Worm (Caenorhabditis elegans) whole organism, mixed stage, embryonic: Measurements from ENCODE around the gene F54D12.8.

Experiments used
- bed-3 ChIP-seq: fragments of 200-800 bp; sonication (Bioruptor generic); optimal IDR thresholded peaks from 3 replicates; lab custom pipeline; 2018; ENCODE audit warnings: mild to moderate bottlenecking, missing genetic modification characterization, moderate library complexity, missing compliant biosample characterization
- blmp-1 ChIP-seq: fragments of 150-350 bp; optimal IDR thresholded peaks from 2 replicates; lab custom pipeline; 2014; ENCODE audit warnings: missing biosample characterization, missing genetic modification characterization
- ceh-39 ChIP-seq: fragments of 150-350 bp; optimal IDR thresholded peaks from 2 replicates; lab custom pipeline; 2014; ENCODE audit warnings: missing biosample characterization, missing genetic modification characterization
- ceh-43 ChIP-seq: fragments of 200-800 bp; sonication (Bioruptor generic); optimal IDR thresholded peaks from 2 replicates; lab custom pipeline; 2018; ENCODE audit warnings: mild to moderate bottlenecking, missing genetic modification characterization, moderate library complexity, missing compliant biosample characterization
- ceh-83 ChIP-seq: fragments of 200-800 bp; sonication (Bioruptor generic); optimal IDR thresholded peaks from 2 replicates; lab custom pipeline; 2018; ENCODE audit warnings: mild to moderate bottlenecking, missing genetic modification characterization, missing compliant biosample characterization
- ces-1 ChIP-seq: fragments of 150-350 bp; optimal IDR thresholded peaks from 2 replicates; lab custom pipeline; 2014; ENCODE audit warnings: missing biosample characterization, missing genetic modification reagents, missing genetic modification characterization
- cnd-1 ChIP-seq: fragments of 200-800 bp; sonication (Bioruptor generic); optimal IDR thresholded peaks from 2 replicates; lab custom pipeline; 2018; ENCODE audit warnings: mild to moderate bottlenecking, missing genetic modification characterization, missing compliant biosample characterization
- drap-1 ChIP-seq: fragments of 200-800 bp; sonication (Bioruptor generic); optimal IDR thresholded peaks from 3 replicates; lab custom pipeline; 2018; ENCODE audit warnings: mild to moderate bottlenecking, missing genetic modification characterization, missing compliant biosample characterization
- elt-1 ChIP-seq: sonication (generic microtip); optimal IDR thresholded peaks from 2 replicates; lab custom pipeline; 2017; ENCODE audit warnings: missing genetic modification characterization, mild to moderate bottlenecking, missing compliant biosample characterization, antibody characterized with exemption, moderate library complexity, borderline replicate concordance; ENCODE audit not compliant: insufficient read depth
- elt-3 ChIP-seq: fragments of 150-350 bp; optimal IDR thresholded peaks from 2 replicates; lab custom pipeline; 2014; ENCODE audit warnings: missing biosample characterization, missing genetic modification characterization
- flh-1 ChIP-seq: fragments of 200-800 bp; sonication (Bioruptor generic); optimal IDR thresholded peaks from 2 replicates; lab custom pipeline; 2018; ENCODE audit warnings: mild to moderate bottlenecking, missing genetic modification characterization, moderate library complexity, missing compliant biosample characterization
- ham-2 ChIP-seq: fragments of 200-800 bp; sonication (Bioruptor generic); optimal IDR thresholded peaks from 2 replicates; lab custom pipeline; 2018; ENCODE audit warnings: mild to moderate bottlenecking, missing genetic modification characterization, missing compliant biosample characterization
- hlh-1 ChIP-seq: fragments of 150-350 bp; optimal IDR thresholded peaks from 2 replicates; lab custom pipeline; 2014; ENCODE audit warnings: missing biosample characterization, missing genetic modification reagents, missing genetic modification characterization
- lin-13 ChIP-seq: fragments of 150-350 bp; optimal IDR thresholded peaks from 2 replicates; lab custom pipeline; 2014; ENCODE audit warnings: missing biosample characterization, missing genetic modification characterization
- lin-32 ChIP-seq: fragments of 200-800 bp; sonication (Bioruptor generic); optimal IDR thresholded peaks from 2 replicates; lab custom pipeline; 2018; ENCODE audit warnings: mild to moderate bottlenecking, missing genetic modification characterization, missing compliant biosample characterization
- lsy-2 ChIP-seq: fragments of 150-350 bp; optimal IDR thresholded peaks from 2 replicates; lab custom pipeline; 2014; ENCODE audit warnings: missing biosample characterization, missing genetic modification characterization
- mab-5 ChIP-seq: fragments of 150-350 bp; optimal IDR thresholded peaks from 2 replicates; lab custom pipeline; 2014; ENCODE audit warnings: missing biosample characterization, missing genetic modification characterization
- mep-1 ChIP-seq: fragments of 150-350 bp; optimal IDR thresholded peaks from 2 replicates; lab custom pipeline; 2017; ENCODE audit warnings: missing biosample characterization, missing genetic modification reagents, missing genetic modification characterization, inconsistent platforms
- mls-2 ChIP-seq: sonication (generic microtip); optimal IDR thresholded peaks from 2 replicates; lab custom pipeline; 2016; ENCODE audit warnings: mild to moderate bottlenecking, missing genetic modification characterization, moderate library complexity, missing compliant biosample characterization
- nhr-12 ChIP-seq: fragments of 150-350 bp; optimal IDR thresholded peaks from 2 replicates; lab custom pipeline; 2014; ENCODE audit warnings: missing biosample characterization, missing genetic modification characterization
- nhr-2 ChIP-seq: fragments of 150-350 bp; optimal IDR thresholded peaks from 2 replicates; lab custom pipeline; 2014; ENCODE audit warnings: missing biosample characterization, missing genetic modification characterization
- nhr-237 ChIP-seq: fragments of 150-350 bp; optimal IDR thresholded peaks from 2 replicates; lab custom pipeline; 2014; ENCODE audit warnings: missing biosample characterization, missing genetic modification characterization
- nhr-28 ChIP-seq: fragments of 150-350 bp; optimal IDR thresholded peaks from 2 replicates; lab custom pipeline; 2014; ENCODE audit warnings: missing biosample characterization, missing genetic modification characterization
- nhr-76 ChIP-seq: sonication (generic microtip); optimal IDR thresholded peaks from 2 replicates; lab custom pipeline; 2017; ENCODE audit warnings: missing biosample characterization, missing genetic modification characterization
- pha-4 ChIP-seq: fragments of 150-350 bp; optimal IDR thresholded peaks from 2 replicates; lab custom pipeline; 2018; ENCODE audit warnings: missing biosample characterization, missing genetic modification reagents, missing genetic modification characterization
- sem-2 ChIP-seq: fragments of 200-800 bp; sonication (Bioruptor generic); optimal IDR thresholded peaks from 2 replicates; lab custom pipeline; 2018; ENCODE audit warnings: mild to moderate bottlenecking, missing genetic modification characterization, missing compliant biosample characterization
- snpc-4 ChIP-seq: fragments of 150-350 bp; optimal IDR thresholded peaks from 2 replicates; lab custom pipeline; 2014; ENCODE audit warnings: missing biosample characterization, missing genetic modification characterization
- sptf-1 ChIP-seq: sonication (generic microtip); optimal IDR thresholded peaks from 2 replicates; lab custom pipeline; 2017; ENCODE audit warnings: mild to moderate bottlenecking, missing genetic modification characterization, moderate library complexity, missing compliant biosample characterization
- tbx-8 ChIP-seq: fragments of 200-800 bp; sonication (Bioruptor generic); optimal IDR thresholded peaks from 2 replicates; lab custom pipeline; 2018; ENCODE audit warnings: mild to moderate bottlenecking, missing genetic modification characterization, moderate library complexity, missing compliant biosample characterization
- unc-120 ChIP-seq: sonication (generic microtip); optimal IDR thresholded peaks from 2 replicates; lab custom pipeline; 2017; ENCODE audit warnings: missing genetic modification characterization, missing compliant biosample characterization; ENCODE audit not compliant: poor library complexity, severe bottlenecking
- unc-39 ChIP-seq: fragments of 150-350 bp; optimal IDR thresholded peaks from 2 replicates; lab custom pipeline; 2014; ENCODE audit warnings: missing biosample characterization, missing genetic modification characterization
- unc-62 ChIP-seq: fragments of 150-350 bp; optimal IDR thresholded peaks from 2 replicates; lab custom pipeline; 2014; ENCODE audit warnings: missing biosample characterization, missing genetic modification reagents, missing genetic modification characterization
- zip-8 ChIP-seq: fragments of 150-350 bp; optimal IDR thresholded peaks from 2 replicates; lab custom pipeline; 2014; ENCODE audit warnings: missing biosample characterization, missing genetic modification characterization

The F54D12.8 gene

ce11 chrII:1375627-1376026, 22.2 kb downstream of the F54D12.8 start:
- TF ChIP-seq unc-62 (GFP tag; lab: Kevin White, UChicago) (peak; percentile 26), ham-2 (no peak), hlh-1 (peak; percentile 95), nhr-237 (tag; lab: Kevin White, UChicago) (no peak), unc-120 (peak; percentile 43)
- TF ChIP-seq, all 35 proteins: peak for 3

DNA sequence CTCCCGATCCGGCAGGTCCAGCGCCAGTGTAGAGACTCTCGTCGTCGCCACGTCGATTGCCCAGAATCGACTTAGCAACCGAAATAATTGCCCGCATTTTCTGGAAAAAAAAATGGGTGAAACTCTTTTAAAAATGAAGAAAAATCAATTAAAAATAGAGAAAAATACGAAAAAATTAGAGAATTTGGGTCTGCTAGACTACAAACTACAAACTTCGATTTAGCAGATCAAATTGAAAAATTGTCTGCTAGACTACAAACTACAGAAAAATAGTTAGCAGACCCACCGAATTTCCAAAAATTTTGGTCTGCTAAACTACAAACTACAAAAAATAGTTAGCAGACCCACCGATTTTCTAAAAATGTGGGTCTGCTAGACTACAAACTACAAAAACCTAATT, 22.9 kb downstream of the F54D12.8 start, which contains the start of gene rog-1:
rog-1 (minus strand) TSS at position 101 of the 400 bp plus-strand sequence.
- TF ChIP-seq tbx-8 (GFP tag; lab: Kevin White, UChicago) (no peak), lsy-2 (no peak), nhr-2 (tag; lab: Kevin White, UChicago) (no peak), mep-1 (tag; lab: Kevin White, UChicago) (no peak), blmp-1 (tag; lab: Kevin White, UChicago) (no peak), nhr-12 (tag; lab: Kevin White, UChicago) (no peak)
- TF ChIP-seq, all 35 proteins: peak for 0

DNA sequence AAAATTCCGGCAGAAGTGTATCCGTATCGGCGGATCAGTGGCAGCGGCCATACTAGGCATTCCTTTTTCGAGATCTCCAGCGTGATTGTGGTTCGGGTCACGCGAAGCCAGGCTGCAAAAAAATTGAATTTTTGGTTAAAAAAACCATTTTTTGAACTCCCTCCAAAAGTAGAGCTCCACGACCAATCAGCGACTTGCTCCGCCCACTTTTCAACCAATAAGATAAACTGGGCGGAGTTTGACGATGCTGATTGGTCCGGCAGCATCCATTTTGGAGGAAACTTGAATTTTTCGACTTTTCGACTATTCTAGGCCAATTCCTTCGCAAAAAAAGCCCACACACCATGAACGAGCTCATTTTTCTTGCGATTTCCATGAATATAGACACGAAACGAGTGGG, 23.4 kb downstream of the F54D12.8 start:
- TF ChIP-seq unc-62 (GFP tag; lab: Kevin White, UChicago) (no peak), bed-3 (GFP tag; lab: Kevin White, UChicago) (no peak), ceh-83 (GFP tag; lab: Kevin White, UChicago) (no peak), tbx-8 (GFP tag; lab: Kevin White, UChicago) (no peak), sptf-1 (tag; lab: Kevin White, UChicago) (no peak), ham-2 (no peak), nhr-2 (tag; lab: Kevin White, UChicago) (no peak), nhr-28 (tag; lab: Kevin White, UChicago) (no peak), ceh-43 (GFP tag; lab: Kevin White, UChicago) (no peak), lin-32 (no peak), blmp-1 (tag; lab: Kevin White, UChicago) (no peak), cnd-1 (tag; lab: Kevin White, UChicago) (no peak), mep-1 (tag; lab: Kevin White, UChicago) (no peak), unc-39 (tag; lab: Kevin White, UChicago) (no peak), lsy-2 (no peak), nhr-237 (tag; lab: Kevin White, UChicago) (no peak), hlh-1 (no peak)

DNA sequence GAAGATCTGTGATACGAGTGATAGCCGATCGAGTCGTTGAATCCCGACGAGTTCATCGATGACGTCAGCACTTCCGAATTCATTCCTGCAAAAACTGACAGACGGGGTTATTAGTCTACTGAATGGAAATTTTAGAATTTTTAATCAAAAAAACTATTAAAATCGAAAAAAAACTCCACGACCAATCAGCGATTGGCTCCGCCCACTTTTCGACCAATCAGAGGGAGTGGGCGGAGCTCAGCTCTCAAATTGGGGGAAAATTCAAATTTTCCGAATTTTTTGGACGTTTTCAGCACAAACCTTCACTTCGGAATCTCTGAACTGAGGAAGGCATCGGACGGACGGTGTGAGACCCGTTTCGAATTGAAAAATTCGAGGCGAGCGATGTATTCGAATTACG, 24.9 kb downstream of the F54D12.8 start:
- TF ChIP-seq tbx-8 (GFP tag; lab: Kevin White, UChicago) (no peak), zip-8 (tag; lab: Kevin White, UChicago) (no peak), snpc-4 (tag; lab: Kevin White, UChicago) (no peak), mab-5 (no peak), unc-120 (no peak), bed-3 (GFP tag; lab: Kevin White, UChicago) (no peak), ceh-39 (no peak), sem-2 (GFP tag; lab: Kevin White, UChicago) (no peak), flh-1 (GFP tag; lab: Kevin White, UChicago) (no peak), unc-39 (tag; lab: Kevin White, UChicago) (no peak), elt-1 (tag; lab: Kevin White, UChicago) (no peak), ces-1 (GFP tag; lab: Kevin White, UChicago) (no peak), drap-1 (GFP tag; lab: Kevin White, UChicago) (no peak), unc-62 (GFP tag; lab: Kevin White, UChicago) (no peak), elt-3 (tag; lab: Kevin White, UChicago) (no peak), nhr-237 (tag; lab: Kevin White, UChicago) (no peak), ceh-43 (GFP tag; lab: Kevin White, UChicago) (no peak)

- TF ChIP-seq elt-3 (tag; lab: Kevin White, UChicago) = no peak
- no peak for TF ChIP-seq cnd-1 (tag; lab: Kevin White, UChicago)
- TF ChIP-seq sptf-1 (tag; lab: Kevin White, UChicago) = no peak
- no peak for TF ChIP-seq pha-4 (tag; lab: Kevin White, UChicago)
- TF ChIP-seq tbx-8 (GFP tag; lab: Kevin White, UChicago) = no peak
- no peak for TF ChIP-seq nhr-2 (tag; lab: Kevin White, UChicago)
- TF ChIP-seq bed-3 (GFP tag; lab: Kevin White, UChicago) = no peak
- no peak for TF ChIP-seq lin-13 (tag; lab: Kevin White, UChicago)
- TF ChIP-seq ces-1 (GFP tag; lab: Kevin White, UChicago) = no peak
- no peak for TF ChIP-seq nhr-76 (tag; lab: Kevin White, UChicago)
- no peak for TF ChIP-seq lsy-2
- no peak for TF ChIP-seq mls-2 (tag; lab: Kevin White, UChicago)
- no peak for TF ChIP-seq mep-1 (tag; lab: Kevin White, UChicago)
- TF ChIP-seq ceh-43 (GFP tag; lab: Kevin White, UChicago) = no peak
- TF ChIP-seq hlh-1 = no peak
- no peak for TF ChIP-seq sem-2 (GFP tag; lab: Kevin White, UChicago)
- no peak for TF ChIP-seq unc-120
- TF ChIP-seq zip-8 (tag; lab: Kevin White, UChicago) = no peak
- TF ChIP-seq lin-32 = no peak
- no peak for TF ChIP-seq nhr-28 (tag; lab: Kevin White, UChicago)
Observed at ce11 chrII:1372138-1372537, 25.7 kb downstream of the F54D12.8 start.
